Worm (Caenorhabditis elegans) whole organism, L2 larva: ENCODE results near the gene C34F11.1.

Experiments used
- R02D3.7 ChIP-seq: fragments of 150-350 bp; optimal IDR thresholded peaks from 2 replicates; lab custom pipeline; 2014; ENCODE audit warnings: missing biosample characterization, missing genetic modification characterization
- blmp-1 ChIP-seq: sonication (generic microtip); optimal IDR thresholded peaks from 2 replicates; lab custom pipeline; 2017; ENCODE audit warnings: missing genetic modification characterization, mild to moderate bottlenecking, missing compliant biosample characterization, antibody characterized with exemption, moderate library complexity; ENCODE audit not compliant: insufficient read depth
- ceh-82 ChIP-seq: fragments of 150-350 bp; optimal IDR thresholded peaks from 2 replicates; lab custom pipeline; 2014; ENCODE audit warnings: missing biosample characterization, missing genetic modification characterization
- crh-2 ChIP-seq: sonication (generic microtip); optimal IDR thresholded peaks from 2 replicates; lab custom pipeline; 2017; ENCODE audit warnings: missing biosample characterization, missing genetic modification characterization
- nhr-11 ChIP-seq: fragments of 150-350 bp; optimal IDR thresholded peaks from 2 replicates; lab custom pipeline; 2014; ENCODE audit warnings: missing biosample characterization, missing genetic modification characterization
- nhr-25 ChIP-seq: fragments of 150-350 bp; sonication (generic microtip); optimal IDR thresholded peaks from 3 replicates; lab custom pipeline; 2014; ENCODE audit warnings: missing biosample characterization, missing genetic modification characterization
- unc-39 ChIP-seq: fragments of 150-350 bp; optimal IDR thresholded peaks from 2 replicates; lab custom pipeline; 2014; ENCODE audit warnings: missing biosample characterization, missing genetic modification characterization
- unc-55 ChIP-seq: fragments of 150-350 bp; sonication (generic microtip); optimal IDR thresholded peaks from 3 replicates; lab custom pipeline; 2014; ENCODE audit warnings: missing biosample characterization, missing genetic modification reagents, missing genetic modification characterization
- unc-62 ChIP-seq: fragments of 150-350 bp; optimal IDR thresholded peaks from 2 replicates; lab custom pipeline; 2014; ENCODE audit warnings: missing biosample characterization, missing genetic modification reagents, missing genetic modification characterization
- ztf-1 ChIP-seq: fragments of 200-800 bp; sonication (Bioruptor generic); conservative IDR thresholded peaks from 2 replicates; pipeline ENCODE4 v1.3.6; 2022; ENCODE audit warnings: missing genetic modification characterization, missing compliant biosample characterization

DNA sequence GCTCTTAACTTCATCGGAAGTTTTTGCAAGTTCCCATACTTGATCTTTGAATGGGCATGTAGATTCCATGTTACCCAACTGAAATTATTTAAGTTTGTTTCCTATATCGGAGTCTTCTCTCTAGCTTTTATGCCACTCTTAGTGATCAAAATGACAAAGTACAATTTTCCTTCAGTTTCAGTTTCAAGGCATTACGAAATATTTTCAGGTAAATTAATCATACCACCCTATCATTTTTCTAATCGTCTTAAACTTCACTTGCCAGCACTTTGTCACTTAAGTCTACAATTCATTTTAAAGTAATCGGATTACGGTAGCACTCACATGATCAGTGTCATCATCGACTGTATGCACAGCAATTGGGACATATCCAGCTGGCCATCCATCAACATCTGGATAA is 22.0 kb downstream of the C34F11.1 start:
- no peak for TF ChIP-seq blmp-1
- no peak for TF ChIP-seq unc-39 (tag; lab: Kevin White, UChicago)
- TF ChIP-seq unc-55 (GFP tag; lab: Kevin White, UChicago): no peak
- no peak for TF ChIP-seq R02D3.7
- TF ChIP-seq ztf-1 (GFP tag; lab: Robert Waterston, UW): no peak
- TF ChIP-seq ceh-82 (tag; lab: Kevin White, UChicago): no peak
- no peak for TF ChIP-seq nhr-25
- no peak for TF ChIP-seq unc-62 (GFP tag; lab: Kevin White, UChicago)
- no peak for TF ChIP-seq crh-2 (tag; lab: Kevin White, UChicago)
- TF ChIP-seq nhr-11 (tag; lab: Kevin White, UChicago): no peak
